Fruit fly (Drosophila melanogaster) whole organism, embryonic: ENCODE data around the gene CG32816.

Experiments used
- CG10565 ChIP-seq: fragments of 200-800 bp; sonication (Bioruptor generic); optimal IDR thresholded peaks from 3 replicates; lab custom pipeline; 2016; ENCODE audit warnings: missing biosample characterization, mild to moderate bottlenecking, missing genetic modification characterization
- CG32772 ChIP-seq: fragments of 200-800 bp; sonication (Bioruptor generic); IDR thresholded peaks from 2 replicates; pipeline ENCODE4 v1.3.6; 2022; ENCODE audit warnings: missing biosample characterization, missing genetic modification characterization
- CG9215 ChIP-seq: fragments of 200-800 bp; sonication (Bioruptor generic); IDR thresholded peaks from 2 replicates; pipeline ENCODE4 v1.3.6; 2022; ENCODE audit warnings: missing biosample characterization, missing genetic modification characterization
- H2.0 ChIP-seq: fragments of 200-800 bp; sonication (Bioruptor generic); IDR thresholded peaks from 2 replicates; pipeline ENCODE4 v1.3.6; 2022; ENCODE audit warnings: missing biosample characterization, missing genetic modification characterization
- YL-1 ChIP-seq: fragments of 200-800 bp; sonication (Bioruptor generic); optimal IDR thresholded peaks from 3 replicates; lab custom pipeline; 2017; ENCODE audit warnings: missing biosample characterization, mild to moderate bottlenecking, missing genetic modification characterization
- exex ChIP-seq: fragments of 200-800 bp; sonication (Bioruptor generic); optimal IDR thresholded peaks from 4 replicates; lab custom pipeline; 2018; ENCODE audit warnings: missing biosample characterization, mild to moderate bottlenecking, missing genetic modification characterization, moderate library complexity
- fd3F ChIP-seq: fragments of 200-800 bp; sonication (Bioruptor generic); optimal IDR thresholded peaks from 2 replicates; lab custom pipeline; 2018; ENCODE audit warnings: missing biosample characterization, mild to moderate bottlenecking, missing genetic modification characterization, moderate library complexity
- lilli ChIP-seq: fragments of 200-800 bp; sonication (Bioruptor generic); optimal IDR thresholded peaks from 3 replicates; lab custom pipeline; 2016; ENCODE audit warnings: missing biosample characterization, missing genetic modification characterization
- luna ChIP-seq: fragments of 200-800 bp; sonication (Bioruptor generic); optimal IDR thresholded peaks from 2 replicates; lab custom pipeline; 2016; ENCODE audit warnings: missing biosample characterization, missing genetic modification characterization
- pnt ChIP-seq: fragments of 200-800 bp; sonication (Bioruptor generic); optimal IDR thresholded peaks from 3 replicates; lab custom pipeline; 2016; ENCODE audit warnings: missing biosample characterization, missing genetic modification characterization
- pros ChIP-seq: fragments of 200-800 bp; sonication (Bioruptor generic); optimal IDR thresholded peaks from 3 replicates; lab custom pipeline; 2019; ENCODE audit warnings: missing biosample characterization, mild to moderate bottlenecking, missing genetic modification characterization, moderate library complexity
- sens ChIP-seq: fragments of 200-800 bp; sonication (Bioruptor generic); peaks from one replicate; lab custom pipeline; 2016; ENCODE audit warnings: missing biosample characterization, missing genetic modification characterization
- tll ChIP-seq, 2 experiments: fragments of 200-800 bp in 1 of 2; fragments of >200 bp in 1 of 2; sonication (Bioruptor generic) in 1 of 2; optimal IDR thresholded peaks; 2 replicates each; lab custom pipeline; 2017 to 2019; ENCODE audit warnings: missing biosample characterization in 2 of 2, missing genetic modification characterization in 2 of 2, mild to moderate bottlenecking in 1 of 2, moderate library complexity in 1 of 2
- ttk ChIP-seq: fragments of 200-800 bp; sonication (Bioruptor generic); IDR thresholded peaks from 2 replicates; pipeline ENCODE4 v2.1.2; 2022; ENCODE audit warnings: missing biosample characterization, missing genetic modification characterization

- TF ChIP-seq H2.0 (GFP tag; lab: Robert Waterston, UW) (no peak), ttk (GFP tag; lab: Robert Waterston, UW) (no peak), luna (GFP tag; lab: Kevin White, UChicago) (no peak), lilli (GFP tag; lab: Kevin White, UChicago) (no peak), exex (tag; lab: Kevin White, UChicago) (no peak), tll (GFP tag; optimal IDR thresholded peaks at IDR 0.05; lab: Kevin White, UChicago) (no peak), pnt (GFP tag; lab: Kevin White, UChicago) (no peak), CG10565 (no peak), YL-1 (GFP tag; lab: Kevin White, UChicago) (no peak), CG32772 (GFP tag; lab: Robert Waterston, UW) (no peak), sens (GFP tag; lab: Kevin White, UChicago) (no peak), fd3F (GFP tag; lab: Kevin White, UChicago) (no peak), CG9215 (GFP tag; lab: Robert Waterston, UW) (no peak), pros (GFP tag; lab: Kevin White, UChicago) (no peak)
Observed at dm6 chrX:350970-351369, 119.6 kb downstream of the CG32816 start.
